Worm (Caenorhabditis elegans) whole organism, late embryonic: ENCODE data around the gene nex-2.

Experiments
- ama-1 ChIP-seq: fragments of 150-350 bp; optimal IDR thresholded peaks from 2 replicates; lab custom pipeline; 2014
- ceh-18 ChIP-seq: sonication (generic microtip); optimal IDR thresholded peaks from 2 replicates; lab custom pipeline; 2016; ENCODE audit warnings: missing genetic modification characterization, missing compliant biosample characterization
- ceh-6 ChIP-seq: fragments of 200-800 bp; sonication (Bioruptor generic); optimal IDR thresholded peaks from 2 replicates; lab custom pipeline; 2018; ENCODE audit warnings: mild to moderate bottlenecking, missing genetic modification characterization, missing compliant biosample characterization
- nhr-11 ChIP-seq: fragments of 150-350 bp; optimal IDR thresholded peaks from 2 replicates; lab custom pipeline; 2014; ENCODE audit warnings: missing biosample characterization, missing genetic modification characterization
- pha-4 ChIP-seq: fragments of 150-350 bp; optimal IDR thresholded peaks from 2 replicates; lab custom pipeline; 2018; ENCODE audit warnings: missing biosample characterization, missing genetic modification reagents, missing genetic modification characterization
- pqm-1 ChIP-seq: sonication (generic microtip); optimal IDR thresholded peaks from 2 replicates; lab custom pipeline; 2016; ENCODE audit warnings: missing genetic modification characterization, missing compliant biosample characterization

DNA sequence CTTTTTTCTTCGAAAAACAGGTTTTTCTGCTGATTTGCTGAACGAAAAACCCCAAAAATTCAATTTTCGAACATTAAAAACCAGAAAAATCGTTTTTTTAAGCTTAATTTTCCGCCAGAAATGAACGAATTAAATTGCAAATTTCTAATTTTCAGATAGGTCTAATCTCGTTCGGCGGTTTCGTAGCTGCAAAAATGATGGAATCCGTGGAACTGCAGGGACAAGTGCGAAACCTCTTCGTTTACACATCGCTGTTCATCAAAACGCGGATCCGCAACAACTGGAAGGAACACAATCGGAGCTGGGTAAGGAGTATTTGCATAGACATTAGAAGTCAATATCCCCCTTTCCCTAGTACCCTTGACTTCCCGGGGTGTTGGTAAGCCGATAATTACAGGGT, 5.9 kb upstream of the nex-2 start:
- no peak for TF ChIP-seq pha-4 (tag; lab: Kevin White, UChicago)
- no peak for TF ChIP-seq pqm-1 (tag; lab: Kevin White, UChicago)
- no peak for TF ChIP-seq nhr-11 (tag; lab: Kevin White, UChicago)
- no peak for TF ChIP-seq ama-1 (lab: Kevin White, UChicago)
- TF ChIP-seq ceh-18 (tag; lab: Kevin White, UChicago): no peak
- TF ChIP-seq ceh-6: no peak
